Worm (Caenorhabditis elegans) whole organism, L2 larva: Measurements from ENCODE around the gene dohh-1.

Source experiments
- C34F6.9 ChIP-seq: fragments of 150-350 bp; optimal IDR thresholded peaks from 2 replicates; lab custom pipeline; 2014; ENCODE audit warnings: missing biosample characterization, missing genetic modification characterization
- F13H6.1 ChIP-seq: sonication (generic microtip); optimal IDR thresholded peaks from 2 replicates; lab custom pipeline; 2016; ENCODE audit warnings: missing genetic modification characterization, missing compliant biosample characterization
- R02D3.7 ChIP-seq: fragments of 150-350 bp; optimal IDR thresholded peaks from 2 replicates; lab custom pipeline; 2014; ENCODE audit warnings: missing biosample characterization, missing genetic modification characterization
- Y55F3AM.14 ChIP-seq: fragments of 200-800 bp; sonication (Bioruptor generic); optimal IDR thresholded peaks from 2 replicates; lab custom pipeline; 2018; ENCODE audit warnings: mild to moderate bottlenecking, missing genetic modification characterization, missing compliant biosample characterization
- ZK546.5 ChIP-seq: sonication (generic microtip); optimal IDR thresholded peaks from 2 replicates; lab custom pipeline; 2017; ENCODE audit warnings: missing biosample characterization, missing genetic modification characterization
- alr-1 ChIP-seq: fragments of 150-350 bp; optimal IDR thresholded peaks from 2 replicates; lab custom pipeline; 2014; ENCODE audit warnings: missing biosample characterization, missing genetic modification characterization
- aly-2 ChIP-seq: fragments of 150-350 bp; optimal IDR thresholded peaks from 2 replicates; lab custom pipeline; 2014; ENCODE audit warnings: missing biosample characterization, missing genetic modification characterization
- ama-1 ChIP-seq: fragments of 150-350 bp; optimal IDR thresholded peaks from 2 replicates; lab custom pipeline; 2018; ENCODE audit warnings: inconsistent platforms
- blmp-1 ChIP-seq: sonication (generic microtip); optimal IDR thresholded peaks from 2 replicates; lab custom pipeline; 2017; ENCODE audit warnings: missing genetic modification characterization, mild to moderate bottlenecking, missing compliant biosample characterization, antibody characterized with exemption, moderate library complexity; ENCODE audit not compliant: insufficient read depth
- ceh-16 ChIP-seq: fragments of 150-350 bp; optimal IDR thresholded peaks from 2 replicates; lab custom pipeline; 2014; ENCODE audit warnings: missing biosample characterization, missing genetic modification characterization
- ceh-82 ChIP-seq: fragments of 150-350 bp; optimal IDR thresholded peaks from 2 replicates; lab custom pipeline; 2014; ENCODE audit warnings: missing biosample characterization, missing genetic modification characterization
- crh-2 ChIP-seq: sonication (generic microtip); optimal IDR thresholded peaks from 2 replicates; lab custom pipeline; 2017; ENCODE audit warnings: missing biosample characterization, missing genetic modification characterization
- dmd-4 ChIP-seq: sonication (generic microtip); optimal IDR thresholded peaks from 2 replicates; lab custom pipeline; 2017; ENCODE audit warnings: missing biosample characterization, missing genetic modification characterization
- egl-27 ChIP-seq: sonication (generic microtip); optimal IDR thresholded peaks from 3 replicates; lab custom pipeline; 2017; ENCODE audit warnings: missing biosample characterization, missing genetic modification reagents, missing genetic modification characterization
- elt-1 ChIP-seq: fragments of 150-350 bp; optimal IDR thresholded peaks from 2 replicates; lab custom pipeline; 2014; ENCODE audit warnings: missing biosample characterization, missing genetic modification characterization
- elt-3 ChIP-seq: sonication (generic microtip); optimal IDR thresholded peaks from 2 replicates; lab custom pipeline; 2017; ENCODE audit warnings: missing biosample characterization, missing genetic modification characterization
- fos-1 ChIP-seq: fragments of 150-350 bp; optimal IDR thresholded peaks from 2 replicates; lab custom pipeline; 2014; ENCODE audit warnings: missing biosample characterization, missing genetic modification characterization
- gmeb-1 ChIP-seq: fragments of 150-350 bp; optimal IDR thresholded peaks from 2 replicates; lab custom pipeline; 2014; ENCODE audit warnings: missing biosample characterization, missing genetic modification characterization
- lin-11 ChIP-seq: fragments of 150-350 bp; sonication (generic microtip); optimal IDR thresholded peaks from 2 replicates; lab custom pipeline; 2014; ENCODE audit warnings: missing biosample characterization, missing genetic modification characterization, inconsistent platforms, mixed read lengths
- lin-13 ChIP-seq: fragments of 150-350 bp; optimal IDR thresholded peaks from 2 replicates; lab custom pipeline; 2014; ENCODE audit warnings: missing biosample characterization, missing genetic modification reagents, missing genetic modification characterization
- lin-39 ChIP-seq: fragments of 150-350 bp; optimal IDR thresholded peaks from 2 replicates; lab custom pipeline; 2014; ENCODE audit warnings: missing biosample characterization, missing genetic modification reagents, missing genetic modification characterization
- lsy-2 ChIP-seq, 2 experiments: fragments of 150-350 bp in 1 of 2; sonication (generic microtip) in 1 of 2; optimal IDR thresholded peaks; 2 replicates each; lab custom pipeline; 2014 to 2017; ENCODE audit warnings: missing biosample characterization in 2 of 2, missing genetic modification characterization in 2 of 2
- mab-5 ChIP-seq: fragments of 150-350 bp; optimal IDR thresholded peaks from 2 replicates; lab custom pipeline; 2014; ENCODE audit warnings: missing biosample characterization, missing genetic modification characterization
- mbf-1 ChIP-seq: sonication (generic microtip); optimal IDR thresholded peaks from 2 replicates; lab custom pipeline; 2017; ENCODE audit warnings: missing biosample characterization, missing genetic modification characterization
- mdl-1 ChIP-seq, 2 experiments: fragments of 150-350 bp in 1 of 2; sonication (generic microtip) in 1 of 2; optimal IDR thresholded peaks; 2 replicates each; lab custom pipeline; 2017; ENCODE audit warnings: missing biosample characterization in 2 of 2, missing genetic modification characterization in 2 of 2
- nhr-10 ChIP-seq: sonication (generic microtip); optimal IDR thresholded peaks from 2 replicates; lab custom pipeline; 2017; ENCODE audit warnings: missing biosample characterization, missing genetic modification characterization
- nhr-11 ChIP-seq: fragments of 150-350 bp; optimal IDR thresholded peaks from 2 replicates; lab custom pipeline; 2014; ENCODE audit warnings: missing biosample characterization, missing genetic modification characterization
- nhr-12 ChIP-seq: fragments of 150-350 bp; optimal IDR thresholded peaks from 2 replicates; lab custom pipeline; 2014; ENCODE audit warnings: missing biosample characterization, missing genetic modification characterization
- nhr-129 ChIP-seq: fragments of 150-350 bp; optimal IDR thresholded peaks from 2 replicates; lab custom pipeline; 2014; ENCODE audit warnings: missing biosample characterization, missing genetic modification characterization
- nhr-21 ChIP-seq: fragments of 150-350 bp; optimal IDR thresholded peaks from 2 replicates; lab custom pipeline; 2014; ENCODE audit warnings: missing biosample characterization, missing genetic modification characterization
- nhr-23 ChIP-seq: fragments of 150-350 bp; optimal IDR thresholded peaks from 2 replicates; lab custom pipeline; 2014; ENCODE audit warnings: missing biosample characterization, missing genetic modification reagents, missing genetic modification characterization
- nhr-237 ChIP-seq: fragments of 150-350 bp; optimal IDR thresholded peaks from 2 replicates; lab custom pipeline; 2014; ENCODE audit warnings: missing biosample characterization, missing genetic modification characterization
- nhr-25 ChIP-seq: fragments of 150-350 bp; sonication (generic microtip); optimal IDR thresholded peaks from 3 replicates; lab custom pipeline; 2014; ENCODE audit warnings: missing biosample characterization, missing genetic modification characterization
- peb-1 ChIP-seq: fragments of 150-350 bp; optimal IDR thresholded peaks from 2 replicates; lab custom pipeline; 2014; ENCODE audit warnings: missing biosample characterization, missing genetic modification characterization
- sem-4 ChIP-seq: fragments of 150-350 bp; optimal IDR thresholded peaks from 2 replicates; lab custom pipeline; 2014; ENCODE audit warnings: missing biosample characterization, missing genetic modification reagents, missing genetic modification characterization
- sma-9 ChIP-seq, 2 experiments: fragments of 150-350 bp in 1 of 2; sonication (generic microtip) in 1 of 2; optimal IDR thresholded peaks; 2 replicates each; lab custom pipeline; 2014 to 2016; ENCODE audit warnings: missing genetic modification characterization in 2 of 2, mild to moderate bottlenecking in 1 of 2, missing biosample characterization in 1 of 2, missing compliant biosample characterization in 1 of 2, missing genetic modification reagents in 1 of 2, moderate library complexity in 1 of 2
- snpc-4 ChIP-seq: fragments of 150-350 bp; optimal IDR thresholded peaks from 2 replicates; lab custom pipeline; 2014; ENCODE audit warnings: missing biosample characterization, missing genetic modification characterization
- unc-39 ChIP-seq: fragments of 150-350 bp; optimal IDR thresholded peaks from 2 replicates; lab custom pipeline; 2014; ENCODE audit warnings: missing biosample characterization, missing genetic modification characterization
- unc-55 ChIP-seq: fragments of 150-350 bp; sonication (generic microtip); optimal IDR thresholded peaks from 3 replicates; lab custom pipeline; 2014; ENCODE audit warnings: missing biosample characterization, missing genetic modification reagents, missing genetic modification characterization
- unc-62 ChIP-seq: fragments of 150-350 bp; optimal IDR thresholded peaks from 2 replicates; lab custom pipeline; 2014; ENCODE audit warnings: missing biosample characterization, missing genetic modification reagents, missing genetic modification characterization
- ztf-1 ChIP-seq: fragments of 200-800 bp; sonication (Bioruptor generic); conservative IDR thresholded peaks from 2 replicates; pipeline ENCODE4 v1.3.6; 2022; ENCODE audit warnings: missing genetic modification characterization, missing compliant biosample characterization
- ztf-11 ChIP-seq: sonication (generic microtip); optimal IDR thresholded peaks from 2 replicates; lab custom pipeline; 2017; ENCODE audit warnings: missing biosample characterization, missing genetic modification characterization
- ztf-4 ChIP-seq: fragments of 150-350 bp; optimal IDR thresholded peaks from 2 replicates; lab custom pipeline; 2014; ENCODE audit warnings: missing biosample characterization, missing genetic modification characterization

Gene dohh-1

ce11 chrII:10598970-10599369 lies 19.2 kb downstream of the dohh-1 start, which contains the start of gene C14A4.9:
Gene C14A4.9, plus strand, starts transcription at chrII:10599337.
- TF ChIP-seq sem-4: no peak
- no peak for TF ChIP-seq ztf-11 (tag; lab: Kevin White, UChicago)
- TF ChIP-seq blmp-1: peak; percentile 26

ce11 chrII:10602184-10602583 lies 22.4 kb downstream of the dohh-1 start, which contains the start of gene srv-2:
Gene srv-2, minus strand, starts transcription at chrII:10602284.
- TF ChIP-seq C34F6.9 (tag; lab: Kevin White, UChicago) (no peak), ztf-4 (tag; lab: Kevin White, UChicago) (no peak), lin-39 (no peak), dmd-4 (tag; lab: Kevin White, UChicago) (no peak), crh-2 (tag; lab: Kevin White, UChicago) (no peak), nhr-21 (tag; lab: Kevin White, UChicago) (no peak), ceh-16 (tag; lab: Kevin White, UChicago) (no peak), R02D3.7 (tag; lab: Kevin White, UChicago) (no peak), gmeb-1 (tag; lab: Kevin White, UChicago) (no peak)

- TF ChIP-seq ama-1 (lab: Kevin White, UChicago) (no peak), sma-9 (GFP tag; optimal IDR thresholded peaks at IDR 0.05; lab: Kevin White, UChicago) (no peak), sma-9 (tag; optimal IDR thresholded peaks at IDR 0.05; lab: Kevin White, UChicago) (no peak), unc-55 (no peak), sem-4 (no peak), blmp-1 (no peak), lin-13 (no peak), lin-11 (tag; lab: Kevin White, UChicago) (no peak), aly-2 (tag; lab: Kevin White, UChicago) (no peak), nhr-12 (tag; lab: Kevin White, UChicago) (no peak), nhr-11 (no peak)
These were observed 23.8 kb downstream of the dohh-1 start for ce11 chrII:10603560-10603959.

ce11 chrII:10605512-10605911 lies 25.8 kb downstream of the dohh-1 start, which contains the start of gene taf-13:
Gene taf-13, minus strand, starts transcription at chrII:10605612.
- TF ChIP-seq R02D3.7 (tag; lab: Kevin White, UChicago) (no peak), egl-27 (tag; lab: Kevin White, UChicago) (no peak), lin-11 (tag; lab: Kevin White, UChicago) (no peak)

ce11 chrII:10607238-10607961 lies 27.6 kb downstream of the dohh-1 start, which contains the start of gene ccm-3:
Gene ccm-3, minus strand, starts transcription at chrII:10607275.
- no peak for TF ChIP-seq elt-1 (tag; lab: Kevin White, UChicago)
- TF ChIP-seq mbf-1: no peak
- peak; percentile 63 for TF ChIP-seq fos-1
- no peak for TF ChIP-seq nhr-237 (tag; lab: Kevin White, UChicago)
- TF ChIP-seq alr-1: no peak
- TF ChIP-seq ZK546.5: no peak
- no peak for TF ChIP-seq dmd-4 (tag; lab: Kevin White, UChicago)
- TF ChIP-seq ztf-1 (GFP tag; lab: Robert Waterston, UW): no peak
- TF ChIP-seq lsy-2 (tag; optimal IDR thresholded peaks at IDR 0.05; lab: Kevin White, UChicago): peak in 1 of 2 experiments; percentile 58
- TF ChIP-seq crh-2 (tag; lab: Kevin White, UChicago): no peak
- TF ChIP-seq nhr-25 (tag; lab: Kevin White, UChicago): no peak
- no peak for TF ChIP-seq nhr-21 (tag; lab: Kevin White, UChicago)
- no peak for TF ChIP-seq elt-3 (tag; lab: Kevin White, UChicago)
- no peak for TF ChIP-seq unc-62 (GFP tag; lab: Kevin White, UChicago)
- TF ChIP-seq gmeb-1 (tag; lab: Kevin White, UChicago): no peak
- TF ChIP-seq aly-2 (tag; lab: Kevin White, UChicago): no peak
- TF ChIP-seq ztf-4 (tag; lab: Kevin White, UChicago): no peak
- no peak for TF ChIP-seq mdl-1 (tag; optimal IDR thresholded peaks at IDR 0.05; lab: Kevin White, UChicago)
- no peak for TF ChIP-seq ceh-16 (tag; lab: Kevin White, UChicago)
- no peak for TF ChIP-seq peb-1
- no peak for TF ChIP-seq nhr-129 (tag; lab: Kevin White, UChicago)
- no peak for TF ChIP-seq ama-1 (lab: Kevin White, UChicago)
- no peak for TF ChIP-seq nhr-10
- TF ChIP-seq C34F6.9 (tag; lab: Kevin White, UChicago): peak; percentile 52
- TF ChIP-seq nhr-23 (tag; lab: Kevin White, UChicago): no peak
- TF ChIP-seq nhr-12 (tag; lab: Kevin White, UChicago): no peak
- no peak for TF ChIP-seq mab-5 (tag; lab: Kevin White, UChicago)
- TF ChIP-seq blmp-1: peak; percentile 61
- TF ChIP-seq unc-55: peak; percentile 76
- TF ChIP-seq Y55F3AM.14: no peak
- no peak for TF ChIP-seq sem-4
- TF ChIP-seq ceh-82 (tag; lab: Kevin White, UChicago): no peak
- no peak for TF ChIP-seq F13H6.1 (tag; lab: Kevin White, UChicago)
- no peak for TF ChIP-seq snpc-4 (tag; lab: Kevin White, UChicago)
- TF ChIP-seq unc-39 (tag; lab: Kevin White, UChicago): no peak
- TF ChIP-seq lin-11 (tag; lab: Kevin White, UChicago): no peak
